Worm (Caenorhabditis elegans) whole organism, L3 larva: ENCODE results near the gene C18D11.3.

Source experiments
- lin-39 ChIP-seq: fragments of 150-350 bp; optimal IDR thresholded peaks from 2 replicates; lab custom pipeline; 2018; ENCODE audit warnings: missing biosample characterization, missing genetic modification reagents, missing genetic modification characterization
- nhr-23 ChIP-seq: fragments of 150-350 bp; optimal IDR thresholded peaks from 2 replicates; lab custom pipeline; 2014; ENCODE audit warnings: missing biosample characterization, missing genetic modification reagents, missing genetic modification characterization

- TF ChIP-seq nhr-23 = no peak
- TF ChIP-seq lin-39 = no peak
Measured at ce11 chrIII:11817865-11818264, 5.4 kb upstream of the C18D11.3 start.
